Fruit fly (Drosophila melanogaster): ENCODE results near the gene baz.

Gene baz

DNA sequence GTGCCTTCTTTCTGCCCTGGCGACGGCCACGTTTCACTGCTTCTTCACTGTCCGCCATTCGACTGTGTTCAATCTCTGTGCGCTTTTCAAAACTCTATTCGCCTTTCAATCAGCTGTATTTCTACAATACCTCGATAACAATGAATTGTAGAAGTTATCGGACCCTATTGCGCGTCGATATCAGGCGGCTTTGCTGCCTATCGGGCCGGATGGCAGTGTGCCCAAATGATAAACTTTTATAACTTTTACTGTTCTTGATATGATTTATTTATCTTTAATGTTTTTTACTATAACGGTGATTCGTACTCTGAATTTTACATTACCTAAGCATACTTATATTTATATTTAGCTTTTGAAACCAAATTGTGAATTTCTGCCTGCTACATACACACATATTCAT is 85.0 kb downstream of the baz start, which contains the start of gene CG8915:
TSS of gene CG8915 (minus strand) at position 148 of the 400 bp plus-strand sequence.
- TF ChIP-seq CG10348 (GFP tag; IDR thresholded peaks at IDR 0.05) (no peak), Snoo (tag; optimal IDR thresholded peaks at IDR 0.05) (no peak), Pif1A (GFP tag; optimal IDR thresholded peaks at IDR 0.05) (no peak), CG8301 (tag; optimal IDR thresholded peaks at IDR 0.05) (no peak), CG34367 (tag; optimal IDR thresholded peaks at IDR 0.05) (no peak), CG13204 (GFP tag; optimal IDR thresholded peaks at IDR 0.05) (no peak), CG9948 (tag; optimal IDR thresholded peaks at IDR 0.05) (no peak), gl (tag; optimal IDR thresholded peaks at IDR 0.05) (no peak), fd96Ca (GFP tag; IDR thresholded peaks at IDR 0.05) (no peak), EcR (GFP tag; optimal IDR thresholded peaks at IDR 0.05) (no peak), Ets98B (GFP tag; IDR thresholded peaks at IDR 0.05) (no peak), rn (GFP tag; IDR thresholded peaks at IDR 0.05) (no peak), CG17806 (tag; optimal IDR thresholded peaks at IDR 0.05) (no peak), CG32121 (GFP tag; IDR thresholded peaks at IDR 0.05) (no peak), CG12605 (GFP tag; IDR thresholded peaks at IDR 0.05) (no peak), Pif1B (GFP tag; optimal IDR thresholded peaks at IDR 0.05) (no peak), CG14655 (GFP tag; optimal IDR thresholded peaks at IDR 0.05) (no peak), CG15710 (tag; optimal IDR thresholded peaks at IDR 0.05) (no peak)

DNA sequence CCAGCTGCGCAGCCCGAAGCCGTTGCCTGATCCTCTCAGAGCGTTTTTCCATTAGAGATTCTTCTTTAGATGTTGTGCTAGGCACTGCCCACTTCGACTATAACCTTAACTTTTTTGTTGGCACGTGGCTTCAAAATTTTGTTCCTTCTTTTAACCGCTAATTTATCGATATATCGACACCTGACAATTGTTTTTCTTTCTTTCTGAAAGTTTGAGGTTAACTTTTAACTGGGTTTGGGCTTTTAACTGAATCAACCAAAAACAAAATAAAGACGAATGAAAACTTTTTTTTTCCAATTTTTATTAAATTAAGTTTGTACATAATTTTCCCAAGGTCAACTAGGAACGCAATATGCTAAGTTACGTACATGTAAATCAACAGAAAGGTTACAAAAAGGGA is 87.1 kb downstream of the baz start, which contains the start of gene CG42854:
TSS of gene CG42854 (minus strand) at position 101 of the 400 bp plus-strand sequence.
- TF ChIP-seq CG9948 (tag; optimal IDR thresholded peaks at IDR 0.05) = no peak
- TF ChIP-seq Pif1A (GFP tag; optimal IDR thresholded peaks at IDR 0.05) = no peak
- no peak for TF ChIP-seq CG4496 (GFP tag; IDR thresholded peaks at IDR 0.05)
- no peak for TF ChIP-seq CG17806 (tag; optimal IDR thresholded peaks at IDR 0.05)
- no peak for TF ChIP-seq CG32121 (GFP tag; IDR thresholded peaks at IDR 0.05)

DNA sequence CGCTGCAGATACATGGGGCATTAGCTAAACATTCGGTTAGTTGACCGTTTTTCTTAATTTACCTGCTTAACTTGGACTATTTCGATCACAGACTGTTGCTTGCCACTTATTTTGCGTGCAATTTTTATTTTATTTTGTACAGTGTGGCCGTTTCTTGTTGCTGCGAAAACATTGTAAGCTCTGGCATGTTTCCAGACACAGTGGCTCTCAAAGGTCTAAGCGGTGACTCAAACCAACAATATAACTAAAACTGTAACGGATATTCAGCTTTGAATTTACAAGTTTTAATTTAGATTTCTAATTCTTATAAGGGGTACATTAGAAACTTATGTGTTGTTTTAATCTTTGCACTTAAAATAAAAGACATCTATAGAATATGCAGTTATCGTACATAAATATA is 89.5 kb downstream of the baz start, which contains the start of gene CG8675:
TSS of gene CG8675 (minus strand) at position 177 of the 400 bp plus-strand sequence.
- TF ChIP-seq CG32121 (GFP tag; IDR thresholded peaks at IDR 0.05) = no peak
- no peak for TF ChIP-seq CG9948 (tag; optimal IDR thresholded peaks at IDR 0.05)
- TF ChIP-seq CG15710 (tag; optimal IDR thresholded peaks at IDR 0.05) = no peak
- no peak for TF ChIP-seq CG10348 (GFP tag; IDR thresholded peaks at IDR 0.05)
- no peak for TF ChIP-seq CG4496 (GFP tag; IDR thresholded peaks at IDR 0.05)
- no peak for TF ChIP-seq Pif1A (GFP tag; optimal IDR thresholded peaks at IDR 0.05)
- TF ChIP-seq D1 (tag; optimal IDR thresholded peaks at IDR 0.05) = no peak
- no peak for TF ChIP-seq fd96Ca (GFP tag; IDR thresholded peaks at IDR 0.05)
- TF ChIP-seq Snoo (tag; optimal IDR thresholded peaks at IDR 0.05) = no peak
- no peak for TF ChIP-seq CG14655 (GFP tag; optimal IDR thresholded peaks at IDR 0.05)
- TF ChIP-seq CG17806 (tag; optimal IDR thresholded peaks at IDR 0.05) = no peak
- no peak for TF ChIP-seq CG12605 (GFP tag; IDR thresholded peaks at IDR 0.05)
- TF ChIP-seq CG8301 (tag; optimal IDR thresholded peaks at IDR 0.05) = no peak
- no peak for TF ChIP-seq Ets98B (GFP tag; IDR thresholded peaks at IDR 0.05)
- TF ChIP-seq gl (tag; optimal IDR thresholded peaks at IDR 0.05) = no peak
- no peak for TF ChIP-seq CG8159 (tag; optimal IDR thresholded peaks at IDR 0.05)
- no peak for TF ChIP-seq rn (GFP tag; IDR thresholded peaks at IDR 0.05)
- TF ChIP-seq Pif1B (GFP tag; optimal IDR thresholded peaks at IDR 0.05) = no peak
- TF ChIP-seq EcR (GFP tag; optimal IDR thresholded peaks at IDR 0.05) = no peak

Data from whole organism, pupa.